Worm (Caenorhabditis elegans) whole organism, L2 larva: Measurements from ENCODE around the gene nhr-35.

Experiments
- ceh-82 ChIP-seq: fragments of 150-350 bp; optimal IDR thresholded peaks from 2 replicates; lab custom pipeline; 2014; ENCODE audit warnings: missing biosample characterization, missing genetic modification characterization
- elt-1 ChIP-seq: fragments of 150-350 bp; optimal IDR thresholded peaks from 2 replicates; lab custom pipeline; 2014; ENCODE audit warnings: missing biosample characterization, missing genetic modification characterization
- nhr-11 ChIP-seq: fragments of 150-350 bp; optimal IDR thresholded peaks from 2 replicates; lab custom pipeline; 2014; ENCODE audit warnings: missing biosample characterization, missing genetic modification characterization
- nhr-237 ChIP-seq: fragments of 150-350 bp; optimal IDR thresholded peaks from 2 replicates; lab custom pipeline; 2014; ENCODE audit warnings: missing biosample characterization, missing genetic modification characterization
- nhr-25 ChIP-seq: fragments of 150-350 bp; sonication (generic microtip); optimal IDR thresholded peaks from 3 replicates; lab custom pipeline; 2014; ENCODE audit warnings: missing biosample characterization, missing genetic modification characterization
- unc-55 ChIP-seq: fragments of 150-350 bp; sonication (generic microtip); optimal IDR thresholded peaks from 3 replicates; lab custom pipeline; 2014; ENCODE audit warnings: missing biosample characterization, missing genetic modification reagents, missing genetic modification characterization

DNA sequence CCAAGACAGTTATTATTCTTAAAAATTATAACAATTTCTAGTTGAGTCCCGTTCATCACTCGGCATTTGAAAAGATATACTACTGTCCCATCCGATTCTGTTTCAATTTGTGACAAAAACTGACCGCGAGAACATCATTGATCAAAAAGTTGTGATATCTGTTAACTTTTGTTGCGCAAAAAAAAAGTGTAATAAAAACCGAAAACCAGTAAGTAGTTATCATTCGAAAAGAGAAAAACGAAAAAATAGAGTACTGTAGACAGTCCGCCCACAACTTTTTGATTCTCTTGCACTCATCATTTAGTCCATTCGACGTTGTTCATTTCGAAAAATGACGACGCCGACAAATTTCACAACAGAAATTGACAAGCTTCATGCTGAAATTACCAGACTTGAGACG, 38.6 kb downstream of the nhr-35 start, which contains the start of gene amt-1:
- TF ChIP-seq unc-55 (GFP tag; lab: Kevin White, UChicago) (no peak), nhr-25 (tag; lab: Kevin White, UChicago) (no peak), ceh-82 (tag; lab: Kevin White, UChicago) (no peak), nhr-11 (tag; lab: Kevin White, UChicago) (no peak), nhr-237 (tag; lab: Kevin White, UChicago) (no peak), elt-1 (tag; lab: Kevin White, UChicago) (no peak)
